Worm (Caenorhabditis elegans): ENCODE data around the gene ZK218.4.

ce11 chrV:17079795-17080194 lies 18.9 kb upstream of the ZK218.4 start, which contains the start of gene srw-20:
- TF ChIP-seq jun-1 (tag; optimal IDR thresholded peaks at IDR 0.05) (no peak), nhr-25 (tag; optimal IDR thresholded peaks at IDR 0.05) (no peak), skn-1 (tag; optimal IDR thresholded peaks at IDR 0.05) (no peak), zag-1 (tag; optimal IDR thresholded peaks at IDR 0.05) (no peak), unc-62 (GFP tag; optimal IDR thresholded peaks at IDR 0.05) (no peak), ama-1 (optimal IDR thresholded peaks at IDR 0.05) (no peak), snpc-4 (tag; optimal IDR thresholded peaks at IDR 0.05) (no peak), fos-1 (tag; optimal IDR thresholded peaks at IDR 0.05) (no peak), nhr-237 (tag; optimal IDR thresholded peaks at IDR 0.05) (no peak), lin-39 (tag; optimal IDR thresholded peaks at IDR 0.05) (no peak), nhr-28 (tag; optimal IDR thresholded peaks at IDR 0.05) (no peak), mml-1 (tag; optimal IDR thresholded peaks at IDR 0.05) (no peak)
